Worm (Caenorhabditis elegans): Measurements from ENCODE around the gene nrf-5.

DNA sequence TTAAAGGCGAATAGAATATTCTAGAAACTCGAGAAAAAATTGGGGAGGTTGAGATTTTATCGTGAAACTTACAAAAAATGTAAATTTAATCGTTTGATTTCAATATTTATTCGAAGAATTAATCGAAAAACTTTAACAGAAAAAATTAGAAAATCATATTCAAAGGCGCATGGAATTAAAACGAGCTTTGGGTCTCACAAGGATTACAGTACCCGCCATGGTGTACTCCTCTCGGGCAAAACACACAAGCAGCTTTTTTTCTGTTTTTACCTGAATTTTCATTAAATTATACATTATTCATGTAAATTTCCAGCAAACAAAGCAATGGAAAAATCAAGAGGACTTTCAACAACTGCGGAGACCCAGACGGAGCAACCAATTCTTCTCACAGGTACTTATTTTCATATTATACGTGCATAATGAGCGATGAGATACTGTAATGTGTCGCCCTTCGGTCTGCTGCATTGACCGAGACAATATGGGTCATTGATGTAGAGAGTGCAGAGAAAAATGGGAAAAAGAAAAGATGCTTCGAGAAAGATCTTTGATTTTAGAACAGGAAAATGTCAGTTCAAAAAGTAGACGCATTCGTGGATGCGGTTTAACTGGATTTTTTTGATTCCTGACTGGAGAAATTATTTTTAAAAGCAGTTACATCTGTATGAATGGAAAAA is 40.7 kb upstream of the nrf-5 start, which contains the start of the genes F53C11.4 and F53C11.5:
- TF ChIP-seq ceh-63 (GFP tag; optimal IDR thresholded peaks at IDR 0.05) (no peak), ama-1 (optimal IDR thresholded peaks at IDR 0.05) (no peak), lin-13 (GFP tag; optimal IDR thresholded peaks at IDR 0.05) (no peak), nhr-47 (tag; optimal IDR thresholded peaks at IDR 0.05) (no peak)

Measured in whole organism, L1 larva.